Worm (Caenorhabditis elegans): ENCODE data around the gene cpt-5.

cpt-5 gene

DNA sequence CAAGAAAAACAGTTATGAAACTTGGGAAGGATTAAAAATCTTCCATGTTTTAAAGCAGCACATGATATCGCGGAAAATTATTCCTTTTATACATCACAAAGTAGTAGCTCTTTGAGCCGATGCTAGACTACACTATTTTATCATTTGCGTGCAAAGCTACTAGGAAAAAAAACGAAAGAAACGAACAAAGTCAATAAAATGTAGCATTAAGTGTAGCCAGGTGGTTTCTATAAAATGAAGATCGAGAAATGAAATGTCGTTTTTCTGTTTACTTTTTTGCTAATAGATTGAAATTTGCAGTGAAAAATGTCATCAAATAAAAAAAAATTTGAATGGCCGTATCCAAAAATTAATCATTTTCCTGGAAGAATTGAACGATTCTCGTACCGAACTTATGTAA is at the start of gene cpt-5:
Gene cpt-5, plus strand, starts transcription at position 301 of the 400 bp plus-strand sequence.
- TF ChIP-seq W03F9.2 (tag; optimal IDR thresholded peaks at IDR 0.05) (no peak), him-1 (tag; optimal IDR thresholded peaks at IDR 0.05) (no peak), dao-5 (tag; optimal IDR thresholded peaks at IDR 0.05) (no peak)

DNA sequence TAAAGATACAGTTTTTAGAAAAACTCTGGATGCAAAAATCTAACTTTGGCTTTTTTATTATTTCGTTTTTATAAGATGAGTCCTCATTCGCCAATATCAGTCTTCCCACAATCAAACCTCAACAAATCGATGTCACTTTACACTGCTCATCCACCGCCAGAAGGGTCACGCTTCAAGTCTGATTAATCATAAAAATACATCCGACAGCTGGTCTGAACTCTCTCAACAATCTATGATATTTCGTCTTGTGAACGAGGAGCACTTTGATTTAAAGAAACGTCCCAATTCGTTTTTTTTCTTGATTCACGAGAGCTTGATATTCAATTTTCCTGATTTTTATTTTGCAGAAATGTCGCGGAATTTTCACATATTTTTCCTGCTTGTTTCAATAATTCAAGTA is 45.1 kb upstream of the cpt-5 start, which contains the start of gene nrf-5:
Gene nrf-5, plus strand, starts transcription at position 348 of the 400 bp plus-strand sequence.
- TF ChIP-seq dao-5 (tag; optimal IDR thresholded peaks at IDR 0.05) (no peak), him-1 (tag; optimal IDR thresholded peaks at IDR 0.05) (no peak), W03F9.2 (tag; optimal IDR thresholded peaks at IDR 0.05) (no peak)

DNA sequence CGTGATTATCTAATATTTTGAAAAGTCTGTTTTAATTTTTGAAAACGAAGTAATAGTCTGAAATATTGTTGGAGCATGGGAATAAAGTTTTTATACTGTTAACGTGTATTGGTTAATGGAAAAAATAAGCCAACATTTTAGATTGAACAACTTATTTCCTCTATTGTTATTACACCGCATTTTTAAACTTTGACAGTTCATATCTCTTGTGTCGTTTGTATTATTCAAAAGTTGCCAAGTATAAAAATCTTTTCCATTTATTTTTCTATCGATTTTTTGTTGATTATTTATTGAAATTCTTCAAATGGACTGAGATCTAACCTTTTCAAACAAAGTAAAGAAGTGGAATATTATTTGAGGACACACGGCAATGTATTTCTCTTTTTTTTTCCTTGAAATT is 42.2 kb upstream of the cpt-5 start, which contains the start of gene str-165:
Gene str-165, plus strand, starts transcription at position 301 of the 400 bp plus-strand sequence.
- TF ChIP-seq W03F9.2 (tag; optimal IDR thresholded peaks at IDR 0.05) = no peak
- no peak for TF ChIP-seq him-1 (tag; optimal IDR thresholded peaks at IDR 0.05)
- TF ChIP-seq dao-5 (tag; optimal IDR thresholded peaks at IDR 0.05) = no peak

DNA sequence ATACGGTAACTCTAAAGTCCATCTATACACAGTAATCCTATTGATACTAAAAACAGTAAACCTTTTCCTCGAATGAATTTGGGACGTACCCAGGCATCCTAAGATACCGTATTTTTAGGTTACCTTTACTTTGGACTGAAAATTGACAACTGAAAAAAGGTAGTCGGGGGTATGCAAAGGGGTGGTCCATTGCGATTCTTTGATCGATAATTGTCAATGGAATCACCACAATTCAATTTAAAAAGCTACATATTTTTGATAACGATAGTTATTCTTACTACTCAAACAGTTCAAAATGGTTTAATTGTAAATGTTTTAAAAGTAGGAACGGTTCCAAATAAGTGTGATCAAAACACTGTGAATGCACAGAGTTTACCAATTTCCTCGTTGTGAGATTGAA is 39.0 kb upstream of the cpt-5 start, which contains the start of gene srx-129:
Gene srx-129, plus strand, starts transcription at position 301 of the 400 bp plus-strand sequence.
- TF ChIP-seq him-1 (tag; optimal IDR thresholded peaks at IDR 0.05) = no peak
- TF ChIP-seq W03F9.2 (tag; optimal IDR thresholded peaks at IDR 0.05) = no peak
- TF ChIP-seq dao-5 (tag; optimal IDR thresholded peaks at IDR 0.05) = no peak

DNA sequence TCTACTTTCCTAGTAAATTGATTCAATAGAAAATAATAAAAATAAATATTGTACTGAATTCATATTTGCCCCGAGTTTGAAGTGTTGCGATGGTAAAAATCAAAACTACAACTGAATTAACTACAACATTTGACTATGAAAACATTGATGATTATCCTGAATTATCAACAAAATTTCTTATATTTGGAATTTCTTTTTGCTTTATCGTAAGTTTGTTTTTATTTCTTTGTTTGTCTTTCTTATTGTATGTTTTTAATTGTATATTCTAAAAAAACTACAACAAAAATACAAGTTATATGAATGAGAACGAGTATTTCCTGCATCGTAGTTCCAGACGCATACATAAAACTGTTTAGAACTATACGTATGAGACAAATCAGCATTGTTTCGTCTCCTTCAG is 35.8 kb upstream of the cpt-5 start, which contains the start of gene srx-128:
Gene srx-128, plus strand, starts transcription at position 301 of the 400 bp plus-strand sequence.
- TF ChIP-seq dao-5 (tag; optimal IDR thresholded peaks at IDR 0.05) (no peak), W03F9.2 (tag; optimal IDR thresholded peaks at IDR 0.05) (no peak), him-1 (tag; optimal IDR thresholded peaks at IDR 0.05) (no peak)

DNA sequence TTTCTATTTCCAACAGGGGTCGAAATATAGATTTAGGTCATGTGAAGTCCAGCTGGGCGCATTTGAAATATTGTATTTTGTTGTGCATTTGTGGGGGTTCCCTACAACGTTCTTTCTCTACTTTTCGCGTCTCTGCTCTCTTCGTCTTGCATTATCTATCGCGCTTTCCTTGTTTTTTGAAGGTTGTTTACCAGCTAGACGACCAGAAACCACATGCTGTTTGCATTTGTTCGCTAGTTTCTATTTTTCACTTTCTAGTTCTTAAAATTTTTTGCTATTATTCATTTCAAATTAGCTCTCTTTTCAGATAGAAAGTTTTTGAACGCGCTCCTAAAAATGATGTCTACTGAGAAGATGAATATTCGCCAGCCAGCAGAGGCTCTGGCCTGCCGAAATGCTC is 33.6 kb upstream of the cpt-5 start, which contains the start of gene F55B12.10:
Gene F55B12.10, plus strand, starts transcription at position 301 of the 400 bp plus-strand sequence.
- TF ChIP-seq W03F9.2 (tag; optimal IDR thresholded peaks at IDR 0.05) (no peak), him-1 (tag; optimal IDR thresholded peaks at IDR 0.05) (no peak), dao-5 (tag; optimal IDR thresholded peaks at IDR 0.05) (no peak)

DNA sequence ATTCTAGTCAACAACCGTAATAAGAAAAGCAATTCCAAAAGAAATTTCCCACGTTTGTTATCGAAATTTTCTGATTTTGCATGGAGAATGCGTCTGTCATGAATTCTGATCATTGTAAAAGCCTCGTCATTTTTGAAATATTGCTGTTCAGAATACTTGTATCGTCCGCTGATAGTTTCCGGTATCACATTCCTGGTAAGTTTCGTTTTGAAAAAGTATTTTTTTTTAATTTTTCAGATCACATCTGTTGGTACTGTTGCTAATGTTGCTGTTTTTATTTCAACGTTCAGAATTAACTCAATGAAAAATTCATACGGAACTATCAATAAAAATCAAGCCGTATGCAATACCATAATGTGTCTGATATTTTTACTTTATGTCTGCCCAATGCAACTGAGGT is 32.1 kb upstream of the cpt-5 start, which contains the start of gene srx-17:
Gene srx-17, plus strand, starts transcription at position 301 of the 400 bp plus-strand sequence.
- TF ChIP-seq W03F9.2 (tag; optimal IDR thresholded peaks at IDR 0.05) (no peak), him-1 (tag; optimal IDR thresholded peaks at IDR 0.05) (no peak), dao-5 (tag; optimal IDR thresholded peaks at IDR 0.05) (no peak)

DNA sequence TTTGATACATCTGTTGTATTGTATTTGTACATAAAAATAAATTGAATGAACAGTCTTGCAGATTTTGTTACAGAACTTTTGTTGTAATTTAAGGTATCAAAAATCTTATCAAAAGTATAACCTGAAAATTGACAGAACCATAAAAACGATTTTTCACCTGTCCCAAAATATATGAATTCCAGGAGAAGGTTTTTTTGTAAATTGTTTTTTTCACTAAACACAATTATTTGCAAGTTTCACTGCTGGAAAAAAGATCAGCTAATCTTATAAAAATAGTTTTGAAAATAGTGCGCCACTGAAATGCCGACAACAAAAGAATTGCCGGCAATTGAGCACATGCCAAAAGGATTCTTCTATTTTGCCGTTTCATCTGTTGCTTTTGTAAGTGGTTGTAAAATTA is 29.8 kb upstream of the cpt-5 start, which contains the start of gene srx-130:
Gene srx-130, plus strand, starts transcription at position 301 of the 400 bp plus-strand sequence.
- TF ChIP-seq dao-5 (tag; optimal IDR thresholded peaks at IDR 0.05) (no peak), W03F9.2 (tag; optimal IDR thresholded peaks at IDR 0.05) (no peak), him-1 (tag; optimal IDR thresholded peaks at IDR 0.05) (no peak)

DNA sequence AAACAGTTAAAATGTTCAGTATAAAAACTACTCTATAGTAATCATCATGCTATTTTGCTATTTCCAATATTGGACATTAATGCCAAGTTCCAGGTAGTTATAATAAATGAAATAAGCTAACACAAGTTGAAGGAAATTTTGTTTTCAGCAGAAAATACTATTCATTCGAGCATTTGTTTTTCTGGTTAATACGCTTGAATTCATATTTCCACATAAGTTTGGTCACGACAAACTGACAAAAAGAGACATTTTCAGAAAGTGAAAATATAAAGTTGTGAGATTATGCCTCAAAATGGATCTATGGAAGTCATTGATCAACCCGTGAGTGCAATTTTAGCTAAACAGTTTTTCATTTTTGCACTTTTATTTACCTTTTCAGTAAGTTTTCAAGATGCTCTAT is 27.9 kb upstream of the cpt-5 start, which contains the start of gene srx-131:
Gene srx-131, plus strand, starts transcription at position 301 of the 400 bp plus-strand sequence.
- no peak for TF ChIP-seq W03F9.2 (tag; optimal IDR thresholded peaks at IDR 0.05)
- no peak for TF ChIP-seq him-1 (tag; optimal IDR thresholded peaks at IDR 0.05)
- TF ChIP-seq dao-5 (tag; optimal IDR thresholded peaks at IDR 0.05) = no peak

DNA sequence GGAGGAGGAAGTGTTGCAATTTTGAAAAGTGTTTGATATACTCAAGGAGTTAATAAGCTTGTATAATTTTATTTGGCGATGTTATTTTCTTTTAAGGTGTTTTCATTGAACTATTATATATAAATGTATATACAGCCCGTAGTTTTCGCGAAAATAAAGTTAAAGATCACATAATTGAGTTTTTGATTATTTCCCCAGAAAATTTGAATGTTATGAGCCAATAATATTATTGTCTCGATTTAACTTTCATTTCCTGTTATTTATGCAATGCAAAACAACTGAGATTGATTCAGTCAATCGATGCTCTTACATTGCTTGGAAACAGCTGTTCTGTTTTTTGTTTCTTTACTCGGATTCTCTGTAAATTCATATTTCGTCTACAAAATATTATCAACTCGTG is 24.6 kb upstream of the cpt-5 start, which contains the start of gene srx-133:
Gene srx-133, plus strand, starts transcription at position 301 of the 400 bp plus-strand sequence.
- no peak for TF ChIP-seq W03F9.2 (tag; optimal IDR thresholded peaks at IDR 0.05)
- TF ChIP-seq him-1 (tag; optimal IDR thresholded peaks at IDR 0.05) = no peak
- no peak for TF ChIP-seq dao-5 (tag; optimal IDR thresholded peaks at IDR 0.05)

DNA sequence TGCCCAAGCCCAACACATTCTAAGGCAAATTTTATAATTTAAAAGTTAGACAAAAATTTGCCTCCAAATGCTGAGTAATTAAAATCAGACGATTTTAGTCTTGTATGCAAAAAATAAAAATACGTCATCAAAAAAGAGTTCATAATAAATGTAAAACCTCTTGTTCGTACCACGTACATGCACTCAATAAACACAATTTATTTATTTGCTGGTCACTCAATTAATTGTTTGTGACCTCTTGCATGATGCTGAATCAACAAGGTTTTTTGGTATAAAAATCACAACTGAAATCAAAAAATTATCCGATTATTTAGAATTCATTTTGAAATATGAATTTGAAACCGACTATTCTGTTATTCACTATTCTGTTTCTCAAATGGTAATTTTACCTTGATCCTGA is 22.8 kb upstream of the cpt-5 start, which contains the start of gene hpx-2:
Gene hpx-2, plus strand, starts transcription at position 301 of the 400 bp plus-strand sequence.
- TF ChIP-seq him-1 (tag; optimal IDR thresholded peaks at IDR 0.05) (no peak), dao-5 (tag; optimal IDR thresholded peaks at IDR 0.05) (no peak), W03F9.2 (tag; optimal IDR thresholded peaks at IDR 0.05) (no peak)

DNA sequence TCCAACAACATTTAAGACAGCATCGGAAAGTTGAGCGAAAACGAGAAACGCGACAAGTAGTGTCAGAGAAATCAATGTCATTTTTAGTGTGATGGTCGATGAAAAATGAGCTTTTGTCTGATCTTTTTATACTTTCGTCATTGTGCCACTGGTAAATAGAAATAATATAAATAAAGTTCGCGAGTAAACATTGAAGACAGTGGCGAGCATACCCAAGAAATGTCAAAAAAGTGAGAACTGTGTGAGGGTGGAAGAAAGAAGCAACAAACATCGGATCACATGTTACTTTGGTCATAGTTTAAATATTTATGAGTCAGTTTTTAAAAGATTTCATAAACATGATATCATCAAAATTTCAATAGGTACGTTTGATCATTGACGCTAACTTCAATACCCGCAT is 18.7 kb upstream of the cpt-5 start, which contains the start of gene ttr-21:
Gene ttr-21, minus strand, starts transcription at position 100 of the 400 bp plus-strand sequence.
- no peak for TF ChIP-seq dao-5 (tag; optimal IDR thresholded peaks at IDR 0.05)
- TF ChIP-seq W03F9.2 (tag; optimal IDR thresholded peaks at IDR 0.05) = no peak
- no peak for TF ChIP-seq him-1 (tag; optimal IDR thresholded peaks at IDR 0.05)

DNA sequence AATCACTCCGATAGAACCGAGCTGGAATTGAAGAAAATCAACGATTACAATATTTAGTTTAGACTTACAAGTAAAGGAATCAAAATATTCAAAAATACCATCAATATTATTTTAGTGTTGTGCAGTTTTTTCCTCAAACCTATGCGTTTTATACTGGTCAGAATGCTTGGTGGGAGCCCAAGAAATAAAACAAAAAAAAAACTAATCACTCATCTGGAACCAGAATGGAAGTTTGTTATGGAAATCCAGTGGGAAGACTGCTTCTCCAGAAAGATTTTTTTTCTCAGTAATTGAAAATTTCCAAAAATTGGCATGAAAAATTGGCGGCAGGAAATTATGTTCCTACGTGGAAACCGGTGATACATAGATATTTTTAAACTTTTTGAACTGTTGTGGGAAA is 16.6 kb upstream of the cpt-5 start, which contains the start of gene srx-134:
Gene srx-134, minus strand, starts transcription at position 101 of the 400 bp plus-strand sequence.
- TF ChIP-seq him-1 (tag; optimal IDR thresholded peaks at IDR 0.05) = no peak

DNA sequence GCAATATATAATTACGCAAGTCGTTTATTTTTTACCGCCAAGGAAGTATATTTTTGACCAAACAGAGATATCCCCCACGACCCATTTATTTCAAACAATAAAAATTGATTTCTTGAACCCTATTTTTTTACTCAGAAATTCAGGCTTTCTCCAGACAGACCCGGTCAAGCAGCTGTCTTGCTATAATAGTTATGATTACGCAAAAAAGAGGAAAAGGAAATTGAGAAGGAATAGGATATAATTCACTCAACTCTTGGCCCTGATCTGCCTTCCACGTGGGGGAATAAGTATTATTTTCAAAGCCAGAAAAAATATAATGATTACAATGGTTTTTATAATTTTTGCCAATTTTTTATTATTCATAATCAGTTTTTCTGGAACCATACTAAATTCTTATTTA is 15.9 kb upstream of the cpt-5 start, which contains the start of gene srx-136:
Gene srx-136, plus strand, starts transcription at position 301 of the 400 bp plus-strand sequence.
- no peak for TF ChIP-seq him-1 (tag; optimal IDR thresholded peaks at IDR 0.05)
- no peak for TF ChIP-seq W03F9.2 (tag; optimal IDR thresholded peaks at IDR 0.05)
- TF ChIP-seq dao-5 (tag; optimal IDR thresholded peaks at IDR 0.05) = no peak

Measured in whole organism, L4/young adult.